Fruit fly (Drosophila melanogaster): ENCODE data around the gene ear.

Gene ear

DNA sequence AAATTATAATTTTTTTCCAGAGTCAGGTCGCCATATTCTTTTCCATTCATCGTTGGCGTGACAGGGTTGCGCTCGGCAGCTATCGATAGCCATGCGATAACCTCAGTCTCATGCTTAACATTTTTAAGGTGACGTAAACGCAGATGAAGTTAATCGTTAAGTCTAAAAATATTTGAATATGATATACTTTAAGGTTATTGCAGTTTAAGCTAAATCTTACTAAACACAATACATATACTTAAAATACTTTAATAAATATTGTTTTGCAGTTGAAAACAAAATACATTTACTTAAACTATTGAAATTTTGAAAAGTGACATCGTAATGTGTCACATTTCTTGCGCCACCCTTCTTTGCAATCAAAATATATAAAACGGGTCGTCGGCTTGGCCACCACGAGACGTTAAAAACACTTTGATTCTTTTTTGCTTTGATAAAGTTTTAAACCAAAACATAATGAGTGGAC is 45.4 kb upstream of the ear start, which contains the start of the genes Cp190 and CG4338 (continued):
- peak; percentile 97 for TF ChIP-seq mirr (GFP tag; optimal IDR thresholded peaks at IDR 0.05)
- peak; percentile 94 for TF ChIP-seq Nf-YC (tag; optimal IDR thresholded peaks at IDR 0.05)
- peak; percentile 96 for TF ChIP-seq CG10431 (GFP tag; optimal IDR thresholded peaks at IDR 0.05)
- TF ChIP-seq CG12155 (GFP tag; optimal IDR thresholded peaks at IDR 0.05) = peak; percentile 97
- TF ChIP-seq dysf (GFP tag; IDR thresholded peaks at IDR 0.05) = peak; percentile 98
- TF ChIP-seq h (optimal IDR thresholded peaks at IDR 0.05) = no peak
- peak; percentile 84 to 95 for TF ChIP-seq chif (GFP tag; optimal IDR thresholded peaks at IDR 0.05)
- peak; percentile 98 for TF ChIP-seq Fer1 (GFP tag; optimal IDR thresholded peaks at IDR 0.05)
- TF ChIP-seq Aef1 (GFP tag; IDR thresholded peaks at IDR 0.05) = peak; percentile 93
- peak; percentile 98 for TF ChIP-seq Chrac-16 (GFP tag; optimal IDR thresholded peaks at IDR 0.05)
- peak; percentile 100 for TF ChIP-seq CG6689 (GFP tag; IDR thresholded peaks at IDR 0.05)
- peak; percentile 90 for TF ChIP-seq CG11560 (tag; IDR thresholded peaks at IDR 0.05)
- TF ChIP-seq lbe (GFP tag; optimal IDR thresholded peaks at IDR 0.05) = peak; percentile 95
- peak; percentile 91 for TF ChIP-seq Lhr (GFP tag; optimal IDR thresholded peaks at IDR 0.05)
- peak; percentile 99 for TF ChIP-seq CG17829 (tag; optimal IDR thresholded peaks at IDR 0.05)
- TF ChIP-seq Ets97D (GFP tag; optimal IDR thresholded peaks at IDR 0.05) = peak; percentile 94
- peak; percentile 88 for TF ChIP-seq dimm (GFP tag; IDR thresholded peaks at IDR 0.05)
- peak; percentile 98 for TF ChIP-seq MBD-R2 (GFP tag; IDR thresholded peaks at IDR 0.05)
- TF ChIP-seq az2 (GFP tag; optimal IDR thresholded peaks at IDR 0.05) = peak; percentile 98
- TF ChIP-seq Sox102F (GFP tag; optimal IDR thresholded peaks at IDR 0.05) = peak; percentile 98
- TF ChIP-seq CG1233 (GFP tag; optimal IDR thresholded peaks at IDR 0.05) = peak; percentile 98
- TF ChIP-seq CG2116 (GFP tag; optimal IDR thresholded peaks at IDR 0.05) = peak; percentile 99
- peak; percentile 87 for TF ChIP-seq gro (GFP tag; optimal IDR thresholded peaks at IDR 0.05)
- TF ChIP-seq CG18599 (GFP tag; optimal IDR thresholded peaks at IDR 0.05) = peak; percentile 98
- peak; percentile 84 for TF ChIP-seq CG8944 (GFP tag; optimal IDR thresholded peaks at IDR 0.05)
- TF ChIP-seq ewg (GFP tag; optimal IDR thresholded peaks at IDR 0.05) = peak; percentile 94
- peak; percentile 98 for TF ChIP-seq Six4 (GFP tag; optimal IDR thresholded peaks at IDR 0.05)
- peak; percentile 79 for TF ChIP-seq Myb (GFP tag; optimal IDR thresholded peaks at IDR 0.05)
- peak; percentile 97 for TF ChIP-seq CG12769 (tag; optimal IDR thresholded peaks at IDR 0.05)
- TF ChIP-seq CG32767 (GFP tag; IDR thresholded peaks at IDR 0.05) = peak; percentile 96
- TF ChIP-seq CG15479 (GFP tag; optimal IDR thresholded peaks at IDR 0.05) = peak; percentile 81
- peak; percentile 91 for TF ChIP-seq B-H1 (GFP tag; IDR thresholded peaks at IDR 0.05)
- peak; percentile 98 for TF ChIP-seq Dbx (GFP tag; IDR thresholded peaks at IDR 0.05)
- TF ChIP-seq Stat92E (GFP tag; optimal IDR thresholded peaks at IDR 0.05) = peak in 1 of 3 experiments; percentile 95
- peak; percentile 84 for TF ChIP-seq CG3995 (GFP tag; optimal IDR thresholded peaks at IDR 0.05)
- peak; percentile 78 for TF ChIP-seq bbx (GFP tag; IDR thresholded peaks at IDR 0.05; ENCODE audit: partially characterized antibody)
- TF ChIP-seq fru (optimal IDR thresholded peaks at IDR 0.05) = no peak
- peak; percentile 84 for TF ChIP-seq Atf3 (GFP tag; optimal IDR thresholded peaks at IDR 0.05)
- peak; percentile 98 for TF ChIP-seq Oli (tag; optimal IDR thresholded peaks at IDR 0.05)
- TF ChIP-seq E2f2 (GFP tag; IDR thresholded peaks at IDR 0.05) = peak; percentile 85
- peak in 1 of 2 experiments; percentile 61 for TF ChIP-seq eve (GFP tag; optimal IDR thresholded peaks at IDR 0.05)
- TF ChIP-seq sqz (GFP tag; optimal IDR thresholded peaks at IDR 0.05) = peak; percentile 99
- TF ChIP-seq Abd-B (GFP tag; optimal IDR thresholded peaks at IDR 0.05) = peak; percentile 99
- TF ChIP-seq tx (GFP tag; optimal IDR thresholded peaks at IDR 0.05) = peak; percentile 89
- peak; percentile 85 for TF ChIP-seq CG33213 (GFP tag; optimal IDR thresholded peaks at IDR 0.05)
- TF ChIP-seq eyg (GFP tag; optimal IDR thresholded peaks at IDR 0.05) = peak; percentile 78
- TF ChIP-seq abd-A (tag; optimal IDR thresholded peaks at IDR 0.05) = no peak
- TF ChIP-seq CG31365 (tag; optimal IDR thresholded peaks at IDR 0.05) = peak; percentile 85
- TF ChIP-seq CG12071 (GFP tag; optimal IDR thresholded peaks at IDR 0.05) = peak; percentile 93
- peak; percentile 99 for TF ChIP-seq CG15696 (tag; optimal IDR thresholded peaks at IDR 0.05)
- peak; percentile 99 for TF ChIP-seq CG2678 (tag; optimal IDR thresholded peaks at IDR 0.05)
